Fruit fly (Drosophila melanogaster): Measurements from ENCODE around the gene CG14073.

- TF ChIP-seq pan (optimal IDR thresholded peaks at IDR 0.05) (no peak), CG8478 (optimal IDR thresholded peaks at IDR 0.05) (no peak), psq (optimal IDR thresholded peaks at IDR 0.05) (no peak), usp (GFP tag; optimal IDR thresholded peaks at IDR 0.05) (no peak), EcR (GFP tag; optimal IDR thresholded peaks at IDR 0.05) (no peak), Dll (optimal IDR thresholded peaks at IDR 0.05) (no peak)
Measured at dm6 chr3L:18853439-18853838, 33.0 kb upstream of the CG14073 start.

Measured in whole organism.